Worm (Caenorhabditis elegans): ENCODE measurements around the gene C07G3.15.

C07G3.15 gene

ce11 chrV:3538307-3538706 lies 41.5 kb upstream of the C07G3.15 start, which contains the start of gene nhr-93:
Gene nhr-93, minus strand, starts transcription at chrV:3538407.
- TF ChIP-seq lin-1 (GFP tag; IDR thresholded peaks at IDR 0.05) (no peak), ceh-28 (tag; optimal IDR thresholded peaks at IDR 0.05) (no peak), lsy-2 (tag; optimal IDR thresholded peaks at IDR 0.05) (no peak)

- TF ChIP-seq nhr-237 (tag; optimal IDR thresholded peaks at IDR 0.05): no peak
- no peak for TF ChIP-seq lin-15B (tag; optimal IDR thresholded peaks at IDR 0.05)
- TF ChIP-seq lir-3 (tag; optimal IDR thresholded peaks at IDR 0.05): no peak
- TF ChIP-seq dpl-1 (GFP tag; optimal IDR thresholded peaks at IDR 0.05): no peak
- TF ChIP-seq cey-2 (tag; optimal IDR thresholded peaks at IDR 0.05; ENCODE audit: borderline replicate concordance, insufficient read depth): no peak
- TF ChIP-seq nhr-10 (tag; optimal IDR thresholded peaks at IDR 0.05): no peak
- no peak for TF ChIP-seq F37D6.2 (tag; optimal IDR thresholded peaks at IDR 0.05)
- no peak for TF ChIP-seq zfp-3 (GFP tag; conservative IDR thresholded peaks at IDR 0.05)
- no peak for TF ChIP-seq spr-3 (GFP tag; optimal IDR thresholded peaks at IDR 0.05)
- no peak for TF ChIP-seq lin-38 (GFP tag; IDR thresholded peaks at IDR 0.05)
- no peak for TF ChIP-seq snpc-4 (tag; optimal IDR thresholded peaks at IDR 0.05)
These were observed 38.5 kb upstream of the C07G3.15 start, which contains the start of gene nhr-221 for ce11 chrV:3535260-3535659. Gene nhr-221, minus strand, starts transcription at chrV:3535360.

DNA sequence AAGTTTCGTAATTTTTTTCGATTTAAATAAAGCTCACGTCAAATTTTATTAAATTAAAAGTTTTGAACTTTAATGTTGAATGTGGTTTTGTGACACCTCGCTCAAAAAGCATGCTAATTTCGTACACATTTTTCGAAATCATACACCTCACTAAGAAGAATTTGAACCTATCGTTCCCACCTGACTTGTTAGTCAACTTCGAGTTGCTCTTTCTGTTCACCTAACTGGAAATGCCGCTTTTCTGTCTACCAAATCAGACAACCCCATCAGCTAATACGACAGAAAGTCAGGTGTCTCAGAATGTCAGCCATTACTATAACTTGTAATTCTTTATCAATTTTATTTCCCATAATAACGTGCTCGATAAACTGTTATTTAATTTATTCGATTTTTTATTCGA lies 33.6 kb upstream of the C07G3.15 start, which contains the start of gene srbc-66:
Gene srbc-66, plus strand, starts transcription at position 301 of the 400 bp plus-strand sequence.
- TF ChIP-seq ceh-32 (tag; optimal IDR thresholded peaks at IDR 0.05; ENCODE audit: poor library complexity) (no peak), dve-1 (tag; optimal IDR thresholded peaks at IDR 0.05; ENCODE audit: insufficient read depth) (no peak), rbr-2 (tag; optimal IDR thresholded peaks at IDR 0.05) (no peak)

DNA sequence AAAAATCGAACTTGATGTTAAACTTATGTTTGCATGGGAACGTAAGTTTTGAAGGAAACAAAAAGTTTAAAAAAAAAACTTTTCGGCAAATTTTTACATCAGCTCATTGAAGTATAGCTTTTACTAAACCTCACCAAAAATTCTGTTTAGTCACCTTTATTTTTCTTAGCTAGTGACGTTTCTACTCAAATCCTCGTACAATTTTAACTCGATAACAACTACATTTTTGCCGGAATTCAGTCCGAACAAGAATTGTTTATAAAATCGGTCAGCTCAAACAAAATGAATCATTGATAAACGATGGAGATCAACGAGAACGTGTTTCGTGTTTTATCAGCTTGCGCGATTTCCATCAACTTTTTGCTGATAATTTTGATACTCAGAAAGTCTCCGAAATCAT lies 30.1 kb upstream of the C07G3.15 start, which contains the start of gene str-260:
Gene str-260, plus strand, starts transcription at position 301 of the 400 bp plus-strand sequence.
- no peak for TF ChIP-seq nhr-111 (GFP tag; optimal IDR thresholded peaks at IDR 0.05)
- no peak for TF ChIP-seq daf-8 (GFP tag; IDR thresholded peaks at IDR 0.05)
- no peak for TF ChIP-seq nhr-11 (tag; optimal IDR thresholded peaks at IDR 0.05)
- TF ChIP-seq unc-62 (GFP tag; optimal IDR thresholded peaks at IDR 0.05 in 1 of 2): no peak
- TF ChIP-seq unc-62 (tag; optimal IDR thresholded peaks at IDR 0.05): no peak
- TF ChIP-seq ZK337.2 (GFP tag; IDR thresholded peaks at IDR 0.05): no peak
- TF ChIP-seq pha-4 (GFP tag; IDR thresholded peaks at IDR 0.05): no peak
- TF ChIP-seq pha-4 (tag; optimal IDR thresholded peaks at IDR 0.05): no peak
- TF ChIP-seq F44E2.7 (GFP tag; IDR thresholded peaks at IDR 0.05): no peak
- no peak for TF ChIP-seq ztf-11 (tag; optimal IDR thresholded peaks at IDR 0.05)
- TF ChIP-seq unc-39 (tag; optimal IDR thresholded peaks at IDR 0.05): no peak
- no peak for TF ChIP-seq ztf-7 (tag; optimal IDR thresholded peaks at IDR 0.05)
- no peak for TF ChIP-seq D1046.2 (GFP tag; IDR thresholded peaks at IDR 0.05)
- TF ChIP-seq duxl-1 (tag; optimal IDR thresholded peaks at IDR 0.05; ENCODE audit: poor library complexity): no peak
- no peak for TF ChIP-seq Y75B8A.6 (GFP tag; IDR thresholded peaks at IDR 0.05)

- no peak for TF ChIP-seq ctbp-1 (GFP tag; IDR thresholded peaks at IDR 0.05)
- no peak for TF ChIP-seq skn-1 (tag; optimal IDR thresholded peaks at IDR 0.05)
These were observed 28.2 kb upstream of the C07G3.15 start, which contains the start of gene T24A6.7 for ce11 chrV:3524970-3525369. Gene T24A6.7, plus strand, starts transcription at chrV:3525270.

ce11 chrV:3523262-3523661 lies 26.5 kb upstream of the C07G3.15 start, which contains the start of gene irg-1:
Gene irg-1, plus strand, starts transcription at chrV:3523587.
- TF ChIP-seq pqm-1 (tag; optimal IDR thresholded peaks at IDR 0.05) (peak; percentile 4), nhr-77 (tag; optimal IDR thresholded peaks at IDR 0.05) (peak; percentile 37), mep-1 (tag; optimal IDR thresholded peaks at IDR 0.05) (no peak), zip-11 (GFP tag; IDR thresholded peaks at IDR 0.05) (no peak), lin-15B (tag; optimal IDR thresholded peaks at IDR 0.05) (no peak), arid-1 (GFP tag; conservative IDR thresholded peaks at IDR 0.05) (no peak), pha-4 (GFP tag; IDR thresholded peaks at IDR 0.05) (no peak), pha-4 (tag; optimal IDR thresholded peaks at IDR 0.05) (peak; percentile 30), dpl-1 (GFP tag; optimal IDR thresholded peaks at IDR 0.05) (no peak), ZK337.2 (GFP tag; IDR thresholded peaks at IDR 0.05) (no peak), spr-1 (tag; optimal IDR thresholded peaks at IDR 0.05) (no peak), ceh-32 (tag; optimal IDR thresholded peaks at IDR 0.05; ENCODE audit: poor library complexity) (no peak), nhr-111 (GFP tag; optimal IDR thresholded peaks at IDR 0.05) (no peak), daf-16 (GFP tag; optimal IDR thresholded peaks at IDR 0.05) (no peak), daf-16 (tag; optimal IDR thresholded peaks at IDR 0.05) (peak; percentile 72), fkh-10 (GFP tag; optimal IDR thresholded peaks at IDR 0.05) (no peak), nhr-76 (tag; optimal IDR thresholded peaks at IDR 0.05) (no peak), aha-1 (tag) (peak; percentile 56)
